Worm (Caenorhabditis elegans) whole organism, young adult: Measurements from ENCODE around the gene T28A11.13.

ENCODE experiments used
- C06A6.2 ChIP-seq: fragments of 200-800 bp; sonication (Bioruptor generic); conservative IDR thresholded peaks from 2 replicates; pipeline ENCODE4 v1.3.6; 2022; ENCODE audit warnings: missing genetic modification characterization, missing compliant biosample characterization
- D2030.7 ChIP-seq: fragments of 200-800 bp; sonication (Bioruptor generic); IDR thresholded peaks from 2 replicates; pipeline ENCODE4 v1.3.6; 2022; ENCODE audit warnings: missing genetic modification reagents, missing genetic modification characterization, missing compliant biosample characterization
- K12H6.12 ChIP-seq: fragments of 200-800 bp; sonication (Bioruptor generic); optimal IDR thresholded peaks from 2 replicates; lab custom pipeline; 2018; ENCODE audit warnings: mild to moderate bottlenecking, missing genetic modification characterization, missing compliant biosample characterization
- Y53F4B.3 ChIP-seq: fragments of 200-800 bp; sonication (Bioruptor generic); IDR thresholded peaks from 2 replicates; pipeline ENCODE4 v1.3.6; 2022; ENCODE audit warnings: missing genetic modification reagents, missing genetic modification characterization, missing compliant biosample characterization
- Y67H2A.10 ChIP-seq: fragments of 200-800 bp; sonication (Bioruptor generic); conservative IDR thresholded peaks from 2 replicates; pipeline ENCODE4 v1.3.6; 2022; ENCODE audit warnings: missing genetic modification reagents, missing genetic modification characterization, missing compliant biosample characterization
- aptf-2 ChIP-seq: fragments of 200-800 bp; sonication (Bioruptor generic); conservative IDR thresholded peaks from 2 replicates; pipeline ENCODE4 v1.3.6; 2022; ENCODE audit warnings: missing genetic modification reagents, missing genetic modification characterization, missing compliant biosample characterization
- lin-40 ChIP-seq: sonication (generic microtip); optimal IDR thresholded peaks from 2 replicates; lab custom pipeline; 2016; ENCODE audit warnings: missing genetic modification characterization, mild to moderate bottlenecking, missing compliant biosample characterization, missing genotype, missing genetic modification reagents
- mel-28 ChIP-seq: sonication (generic microtip); optimal IDR thresholded peaks from 2 replicates; lab custom pipeline; 2016; ENCODE audit warnings: borderline replicate concordance, mild to moderate bottlenecking, missing genetic modification characterization, missing compliant biosample characterization
- nfya-1 ChIP-seq: sonication (generic microtip); optimal IDR thresholded peaks from 2 replicates; lab custom pipeline; 2017; ENCODE audit warnings: antibody characterized with exemption, missing compliant biosample characterization, missing genetic modification characterization, borderline replicate concordance; ENCODE audit not compliant: insufficient read depth
- nfyb-1 ChIP-seq: fragments of 200-800 bp; sonication (Bioruptor generic); IDR thresholded peaks from 2 replicates; pipeline ENCODE4 v1.3.6; 2022; ENCODE audit warnings: missing genetic modification reagents, missing genetic modification characterization, missing compliant biosample characterization
- nhr-120 ChIP-seq: fragments of 200-800 bp; sonication (Bioruptor generic); IDR thresholded peaks from 2 replicates; pipeline ENCODE4 v1.3.6; 2022; ENCODE audit warnings: missing genetic modification characterization, missing compliant biosample characterization
- pbrm-1 ChIP-seq: fragments of 200-800 bp; sonication (Bioruptor generic); IDR thresholded peaks from 2 replicates; pipeline ENCODE4 v1.3.6; 2022; ENCODE audit warnings: missing genetic modification reagents, missing genetic modification characterization, missing compliant biosample characterization
- sdz-38 ChIP-seq: sonication (generic microtip); optimal IDR thresholded peaks from 2 replicates; lab custom pipeline; 2016; ENCODE audit warnings: missing genotype, missing genetic modification characterization, missing compliant biosample characterization

DNA sequence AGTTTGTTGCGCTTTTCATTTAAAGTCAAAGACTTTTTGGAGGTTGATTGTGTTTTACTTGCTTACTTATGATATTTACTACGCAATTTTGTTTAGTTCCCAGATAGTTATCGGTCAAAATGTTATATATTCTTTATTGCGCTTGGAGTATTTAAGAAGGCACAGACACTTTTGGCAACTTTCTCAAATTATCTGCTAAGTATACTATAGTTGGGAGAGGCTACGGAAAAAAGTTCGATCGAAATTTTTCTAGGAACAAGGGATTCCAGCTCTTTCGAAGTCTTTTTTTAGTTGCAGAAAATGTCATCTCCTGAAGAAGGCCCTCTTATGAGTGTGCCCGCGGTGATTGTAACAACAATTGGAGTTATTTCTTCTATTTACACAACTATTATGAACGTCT, 10.0 kb upstream of the T28A11.13 start, which contains the start of gene srbc-5:
- TF ChIP-seq K12H6.12 (tag; lab: Kevin White, UChicago) (no peak), D2030.7 (GFP tag; lab: Robert Waterston, UW) (no peak), pbrm-1 (GFP tag; lab: Robert Waterston, UW) (no peak), nhr-120 (GFP tag; lab: Robert Waterston, UW) (no peak), Y67H2A.10 (no peak), nfya-1 (no peak), C06A6.2 (no peak), nfyb-1 (GFP tag; lab: Robert Waterston, UW) (no peak), mel-28 (no peak), Y53F4B.3 (GFP tag; lab: Robert Waterston, UW) (no peak), aptf-2 (GFP tag; lab: Robert Waterston, UW) (no peak), lin-40 (no peak), sdz-38 (tag; lab: Kevin White, UChicago) (no peak)
